Fruit fly (Drosophila melanogaster) whole organism: ENCODE data around the gene Zasp67.

Source experiments
- CG8478 ChIP-seq: fragments of >200 bp; optimal IDR thresholded peaks from 2 replicates; lab custom pipeline; 2018; ENCODE audit warnings: inconsistent platforms
- usp ChIP-seq: fragments of >200 bp; optimal IDR thresholded peaks from 2 replicates; lab custom pipeline; 2017; ENCODE audit warnings: missing biosample characterization, missing genetic modification characterization, mixed read lengths

DNA sequence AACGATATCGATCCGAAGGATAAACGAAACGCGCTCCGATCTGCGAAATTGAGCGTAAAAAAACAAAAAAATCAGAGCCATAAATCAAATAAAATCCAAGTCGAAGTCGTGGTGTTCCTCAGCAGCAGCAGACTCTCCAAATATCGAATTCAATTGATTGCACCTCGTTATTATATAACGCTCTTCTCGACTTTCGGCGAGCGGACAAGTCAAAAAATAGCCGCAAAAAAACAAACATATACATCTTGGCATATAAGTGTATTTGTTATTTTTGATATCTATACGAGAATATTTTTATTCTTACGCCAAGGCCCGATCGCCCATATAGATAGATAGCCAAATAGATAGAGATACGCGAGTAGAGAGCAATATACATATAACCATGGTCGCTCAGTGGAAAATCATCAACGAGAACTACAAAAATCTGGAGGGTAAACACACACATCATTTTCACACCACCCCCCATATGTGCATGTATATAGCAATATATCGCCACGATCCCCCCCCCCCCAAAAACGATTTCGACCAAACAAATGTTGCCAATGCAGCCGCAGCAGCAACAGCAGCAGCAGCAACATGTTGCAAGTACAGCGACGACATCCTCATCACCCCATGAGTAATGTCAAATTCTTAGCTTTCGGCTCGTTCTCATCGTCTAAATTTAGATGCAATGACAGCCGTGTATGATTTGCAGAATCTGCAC, 32.3 kb upstream of the Zasp67 start:
- no peak for TF ChIP-seq CG8478 (lab: Kevin White, UChicago)
- TF ChIP-seq usp, result no peak
